Fruit fly (Drosophila melanogaster): ENCODE results near the gene CG32756.
A peak's percentile ranks its signal among the peaks of the same experiment; 100 is the strongest.

Gene CG32756

dm6 chrX:5969860-5970665 lies 24.6 kb downstream of the CG32756 start (continued):
- TF ChIP-seq CrebB (tag; optimal IDR thresholded peaks at IDR 0.05) (no peak), Ets97D (GFP tag; optimal IDR thresholded peaks at IDR 0.05) (no peak), lola (GFP tag; optimal IDR thresholded peaks at IDR 0.05) (peak in 1 of 3 experiments; percentile 38), CG5245 (GFP tag; optimal IDR thresholded peaks at IDR 0.05) (no peak), hbn (GFP tag; IDR thresholded peaks at IDR 0.05; ENCODE audit: partially characterized antibody) (no peak), p53 (GFP tag; optimal IDR thresholded peaks at IDR 0.05) (no peak), Hr3 (GFP tag; optimal IDR thresholded peaks at IDR 0.05) (peak; percentile 47), gcm (GFP tag; optimal IDR thresholded peaks at IDR 0.05) (no peak), CG10462 (GFP tag; optimal IDR thresholded peaks at IDR 0.05) (no peak), CG31365 (tag; optimal IDR thresholded peaks at IDR 0.05) (no peak), CG4360 (GFP tag; IDR thresholded peaks at IDR 0.05) (peak; percentile 85), cas (GFP tag; IDR thresholded peaks at IDR 0.05) (no peak), Stat92E (GFP tag; optimal IDR thresholded peaks at IDR 0.05) (no peak), stc (GFP tag; IDR thresholded peaks at IDR 0.05) (no peak), disco-r (GFP tag; optimal IDR thresholded peaks at IDR 0.05) (no peak), CG9932 (GFP tag; IDR thresholded peaks at IDR 0.05) (peak; percentile 60), CG6689 (GFP tag; IDR thresholded peaks at IDR 0.05) (peak; percentile 69), CG11247 (GFP tag; IDR thresholded peaks at IDR 0.05) (0 out of 2 replicates have a peak, but pooled peaks have one; percentile 25), pho (GFP tag; optimal IDR thresholded peaks at IDR 0.05) (peak; percentile 41), CG15073 (GFP tag; optimal IDR thresholded peaks at IDR 0.05) (no peak), CG10366 (GFP tag; IDR thresholded peaks at IDR 0.05) (peak; percentile 8; the same call in 1 of the 2 replicates), CG1233 (GFP tag; optimal IDR thresholded peaks at IDR 0.05) (peak; percentile 33), CG11696 (GFP tag; IDR thresholded peaks at IDR 0.05) (no peak; the same call in 1 of the 2 replicates), dpn (GFP tag; optimal IDR thresholded peaks at IDR 0.05) (peak in 1 of 2 experiments; percentile 28), Sry-δ (GFP tag; optimal IDR thresholded peaks at IDR 0.05) (no peak), HHEX (GFP tag; optimal IDR thresholded peaks at IDR 0.05) (no peak), CG15011 (GFP tag; optimal IDR thresholded peaks at IDR 0.05) (no peak), Hsf (GFP tag; optimal IDR thresholded peaks at IDR 0.05) (peak; percentile 35), CG1832 (GFP tag; optimal IDR thresholded peaks at IDR 0.05) (no peak)

dm6 chrX:5970666-5971057 lies 25.2 kb downstream of the CG32756 start:
- TF ChIP-seq crol (GFP tag; IDR thresholded peaks at IDR 0.05) (no peak), CG17361 (GFP tag; IDR thresholded peaks at IDR 0.05) (no peak), CG18011 (GFP tag; optimal IDR thresholded peaks at IDR 0.05) (no peak), CG8290 (GFP tag; optimal IDR thresholded peaks at IDR 0.05) (no peak), CG8290 (tag; optimal IDR thresholded peaks at IDR 0.05) (peak in 1 of 2 experiments; percentile 12), gt (GFP tag; IDR thresholded peaks at IDR 0.05) (no peak), CHES-1-like (GFP tag; optimal IDR thresholded peaks at IDR 0.05) (no peak), HLHmδ (GFP tag; optimal IDR thresholded peaks at IDR 0.05) (no peak), Rfx (GFP tag; IDR thresholded peaks at IDR 0.05) (no peak), fd3F (GFP tag; optimal IDR thresholded peaks at IDR 0.05) (no peak), Side (GFP tag; optimal IDR thresholded peaks at IDR 0.05) (no peak), CG1602 (GFP tag; optimal IDR thresholded peaks at IDR 0.05) (no peak), CG10431 (GFP tag; optimal IDR thresholded peaks at IDR 0.05) (no peak), dysf (GFP tag; IDR thresholded peaks at IDR 0.05) (0 out of 3 replicates have a peak, but pooled peaks have one; percentile 3), MBD-R2 (GFP tag; IDR thresholded peaks at IDR 0.05) (no peak), CG13424 (tag; optimal IDR thresholded peaks at IDR 0.05) (no peak), Lpt (GFP tag; optimal IDR thresholded peaks at IDR 0.05) (no peak), zen2 (GFP tag; IDR thresholded peaks at IDR 0.05; ENCODE audit: partially characterized antibody) (0 out of 3 replicates have a peak, but pooled peaks have one; percentile 39), zf30C (GFP tag; optimal IDR thresholded peaks at IDR 0.05) (no peak), odd (GFP tag; optimal IDR thresholded peaks at IDR 0.05) (no peak), salm (tag; optimal IDR thresholded peaks at IDR 0.05) (no peak), CG8359 (GFP tag; optimal IDR thresholded peaks at IDR 0.05; ENCODE audit: borderline replicate concordance) (no peak)
